Worm (Caenorhabditis elegans) whole organism, early embryonic: ENCODE measurements around the gene B0432.9.

Experiments used
- F13C5.2 ChIP-seq: sonication (generic microtip); optimal IDR thresholded peaks from 2 replicates; lab custom pipeline; 2017; ENCODE audit warnings: mild to moderate bottlenecking, missing genetic modification characterization, inconsistent platforms, missing compliant biosample characterization
- aly-1 ChIP-seq: sonication (generic microtip); optimal IDR thresholded peaks from 2 replicates; lab custom pipeline; 2016; ENCODE audit warnings: missing genetic modification characterization, missing compliant biosample characterization
- ama-1 ChIP-seq: fragments of 150-350 bp; optimal IDR thresholded peaks from 2 replicates; lab custom pipeline; 2014
- ceh-13 ChIP-seq: fragments of 200-800 bp; sonication (Bioruptor generic); optimal IDR thresholded peaks from 2 replicates; lab custom pipeline; 2018; ENCODE audit warnings: mild to moderate bottlenecking, missing genetic modification characterization, missing compliant biosample characterization
- hmg-4 ChIP-seq: fragments of 200-800 bp; sonication (Bioruptor generic); optimal IDR thresholded peaks from 2 replicates; lab custom pipeline; 2018; ENCODE audit warnings: mild to moderate bottlenecking, missing genetic modification characterization, missing compliant biosample characterization
- hnd-1 ChIP-seq: sonication (generic microtip); optimal IDR thresholded peaks from 2 replicates; lab custom pipeline; 2016; ENCODE audit warnings: missing genetic modification characterization, missing compliant biosample characterization
- pes-1 ChIP-seq: fragments of 200-800 bp; sonication (Bioruptor generic); IDR thresholded peaks from 2 replicates; pipeline ENCODE4 v1.3.6; 2022; ENCODE audit warnings: missing genetic modification reagents, missing genetic modification characterization, missing compliant biosample characterization
- scrt-1 ChIP-seq: fragments of 200-800 bp; sonication (Bioruptor generic); IDR thresholded peaks from 2 replicates; pipeline ENCODE4 v1.3.6; 2022; ENCODE audit warnings: missing genetic modification characterization, missing compliant biosample characterization
- tbx-37 ChIP-seq: fragments of 200-800 bp; sonication (Bioruptor generic); conservative IDR thresholded peaks from 2 replicates; pipeline ENCODE4 v1.3.6; 2022; ENCODE audit warnings: missing genetic modification reagents, missing genetic modification characterization, missing compliant biosample characterization
- tra-4 ChIP-seq: sonication (generic microtip); optimal IDR thresholded peaks from 2 replicates; lab custom pipeline; 2017; ENCODE audit warnings: missing genetic modification characterization, missing compliant biosample characterization

DNA sequence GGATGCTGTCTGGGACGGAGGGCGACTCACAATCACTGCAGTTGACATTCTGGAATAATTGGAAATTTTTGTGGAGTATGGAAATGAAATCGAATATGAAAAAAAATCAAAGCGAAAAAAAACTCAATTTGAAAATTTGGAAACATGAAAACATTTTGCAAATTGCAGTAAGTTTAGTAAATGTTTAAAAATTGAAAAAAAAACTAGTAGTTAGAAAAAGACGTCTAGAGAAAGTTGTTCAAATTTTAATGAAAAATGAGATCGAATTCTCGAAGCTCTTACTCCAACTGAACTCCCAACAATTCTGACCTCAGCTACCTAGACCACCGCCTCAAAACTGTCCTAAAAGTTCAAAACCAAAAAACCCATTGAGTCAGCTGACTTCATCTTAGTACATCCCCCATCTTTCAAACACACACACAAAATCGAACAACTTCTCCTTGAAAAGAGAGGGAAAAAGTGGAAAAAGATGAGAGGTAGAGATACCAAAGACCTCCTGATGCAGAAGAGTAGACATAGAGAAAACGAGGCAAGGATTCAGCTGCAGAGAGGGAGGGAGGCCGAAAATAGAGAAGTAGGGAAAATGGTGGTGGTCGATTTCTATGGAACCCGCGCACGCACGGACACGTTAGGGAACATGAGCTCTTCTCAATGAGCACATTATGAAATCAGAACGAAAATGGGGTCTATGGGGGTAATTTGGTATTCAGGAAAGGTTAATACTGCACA is 39.7 kb upstream of the B0432.9 start, which contains the start of gene K01A2.10:
- no peak for TF ChIP-seq ceh-13 (GFP tag; lab: Kevin White, UChicago)
- TF ChIP-seq tra-4: no peak
- peak; percentile 45 for TF ChIP-seq hmg-4 (GFP tag; lab: Kevin White, UChicago)
- TF ChIP-seq ama-1 (lab: Kevin White, UChicago): no peak
- no peak for TF ChIP-seq scrt-1 (GFP tag; lab: Robert Waterston, UW)
- no peak for TF ChIP-seq tbx-37 (GFP tag; lab: Robert Waterston, UW)
- no peak for TF ChIP-seq pes-1
- no peak for TF ChIP-seq hnd-1 (tag; lab: Kevin White, UChicago)
- TF ChIP-seq F13C5.2 (tag; lab: Kevin White, UChicago): no peak
- no peak for TF ChIP-seq aly-1 (tag; lab: Kevin White, UChicago)
